Worm (Caenorhabditis elegans): ENCODE measurements around the gene F35C11.7.

Gene F35C11.7

ce11 chrII:8222309-8223065 is 33.6 kb upstream of the F35C11.7 start, which contains the start of gene dab-1 (continued):
- no peak for TF ChIP-seq T26A5.8 (tag; optimal IDR thresholded peaks at IDR 0.05)
- 0 out of 2 replicates have a peak, but pooled peaks have one; percentile 14 for TF ChIP-seq ceh-91 (GFP tag; IDR thresholded peaks at IDR 0.05)
- peak; percentile 55 for TF ChIP-seq F33H1.4 (GFP tag; IDR thresholded peaks at IDR 0.05)
- TF ChIP-seq mcd-1 (GFP tag; IDR thresholded peaks at IDR 0.05) = no peak

ce11 chrII:8223422-8223821 is 32.7 kb upstream of the F35C11.7 start:
- TF ChIP-seq aptf-3 (GFP tag; IDR thresholded peaks at IDR 0.05) = peak; percentile 33; the same call in 1 of the 2 replicates
- TF ChIP-seq lin-40 (tag; optimal IDR thresholded peaks at IDR 0.05) = no peak

ce11 chrII:8223945-8224344 is 32.2 kb upstream of the F35C11.7 start:
- TF ChIP-seq lag-1 (GFP tag; IDR thresholded peaks at IDR 0.05) = no peak
- TF ChIP-seq B0019.2 (GFP tag; conservative IDR thresholded peaks at IDR 0.05) = no peak
- TF ChIP-seq nfyb-1 (GFP tag; IDR thresholded peaks at IDR 0.05) = no peak
- no peak for TF ChIP-seq F57A8.1 (GFP tag; optimal IDR thresholded peaks at IDR 0.05)
- TF ChIP-seq ama-1 (optimal IDR thresholded peaks at IDR 0.05) = no peak
- no peak for TF ChIP-seq ama-1 (GFP tag; optimal IDR thresholded peaks at IDR 0.05)
- TF ChIP-seq zim-3 (tag; optimal IDR thresholded peaks at IDR 0.05) = no peak
- no peak for TF ChIP-seq unc-62 (GFP tag; optimal IDR thresholded peaks at IDR 0.05)
- TF ChIP-seq let-607 (tag; optimal IDR thresholded peaks at IDR 0.05) = no peak

ce11 chrII:8224623-8225022 is 31.5 kb upstream of the F35C11.7 start:
- TF ChIP-seq hmg-1.2 (GFP tag; IDR thresholded peaks at IDR 0.05) (0 out of 2 replicates have a peak, but pooled peaks have one; percentile 8), hsf-1 (GFP tag; IDR thresholded peaks at IDR 0.05) (no peak)

ce11 chrII:8225347-8225746 is 30.8 kb upstream of the F35C11.7 start:
- no peak for TF ChIP-seq cebp-1 (GFP tag; IDR thresholded peaks at IDR 0.05)
- TF ChIP-seq cebp-1 (tag; optimal IDR thresholded peaks at IDR 0.05) = peak; percentile 54
- no peak for TF ChIP-seq snpc-1.1 (tag; optimal IDR thresholded peaks at IDR 0.05; ENCODE audit: insufficient read depth)

- TF ChIP-seq let-526 (GFP tag; IDR thresholded peaks at IDR 0.05) (no peak), F23B12.7 (tag; optimal IDR thresholded peaks at IDR 0.05; ENCODE audit: insufficient read depth) (no peak)
These were observed 30.2 kb upstream of the F35C11.7 start for ce11 chrII:8225914-8226313.

ce11 chrII:8226475-8226874 is 29.6 kb upstream of the F35C11.7 start:
- no peak for TF ChIP-seq mxl-1 (tag; optimal IDR thresholded peaks at IDR 0.05)
- no peak for TF ChIP-seq hsf-1 (GFP tag; IDR thresholded peaks at IDR 0.05)
- TF ChIP-seq athp-1 (tag; optimal IDR thresholded peaks at IDR 0.05) = no peak
- TF ChIP-seq C06A6.2 (GFP tag; conservative IDR thresholded peaks at IDR 0.05) = no peak
- no peak for TF ChIP-seq lin-26 (GFP tag; IDR thresholded peaks at IDR 0.05)
- no peak for TF ChIP-seq K12H6.12 (tag; optimal IDR thresholded peaks at IDR 0.05)
- no peak for TF ChIP-seq ztf-6 (GFP tag; IDR thresholded peaks at IDR 0.05)
- 0 out of 2 replicates have a peak, but pooled peaks have one; percentile 16 for TF ChIP-seq Y79H2A.3 (GFP tag; conservative IDR thresholded peaks at IDR 0.05)
- no peak for TF ChIP-seq Y67H2A.10 (GFP tag; conservative IDR thresholded peaks at IDR 0.05)
- TF ChIP-seq sdz-38 (tag; optimal IDR thresholded peaks at IDR 0.05) = no peak
- no peak for TF ChIP-seq snpc-1.1 (tag; optimal IDR thresholded peaks at IDR 0.05; ENCODE audit: insufficient read depth)
- TF ChIP-seq ets-4 (GFP tag; optimal IDR thresholded peaks at IDR 0.05) = no peak
- no peak for TF ChIP-seq nhr-120 (GFP tag; IDR thresholded peaks at IDR 0.05)
- no peak for TF ChIP-seq ceh-100 (GFP tag; IDR thresholded peaks at IDR 0.05)
- no peak for TF ChIP-seq dpff-1 (tag; optimal IDR thresholded peaks at IDR 0.05)
- no peak for TF ChIP-seq somi-1 (GFP tag; optimal IDR thresholded peaks at IDR 0.05)
- TF ChIP-seq nfya-2 (GFP tag; IDR thresholded peaks at IDR 0.05) = no peak
- no peak for TF ChIP-seq F10E7.11 (tag; optimal IDR thresholded peaks at IDR 0.05)
- no peak for TF ChIP-seq ceh-79 (tag; optimal IDR thresholded peaks at IDR 0.05)
